Worm (Caenorhabditis elegans) whole organism, early embryonic: ENCODE data around the gene kcc-1.

Experiments
- F13C5.2 ChIP-seq: sonication (generic microtip); optimal IDR thresholded peaks from 2 replicates; lab custom pipeline; 2017; ENCODE audit warnings: mild to moderate bottlenecking, missing genetic modification characterization, inconsistent platforms, missing compliant biosample characterization
- ama-1 ChIP-seq: fragments of 150-350 bp; optimal IDR thresholded peaks from 2 replicates; lab custom pipeline; 2014
- ceh-36 ChIP-seq: sonication (generic microtip); optimal IDR thresholded peaks from 2 replicates; lab custom pipeline; 2016; ENCODE audit warnings: missing genetic modification characterization, inconsistent platforms, missing compliant biosample characterization
- ets-7 ChIP-seq: sonication (generic microtip); optimal IDR thresholded peaks from 2 replicates; lab custom pipeline; 2016; ENCODE audit warnings: missing genotype, missing genetic modification characterization, missing compliant biosample characterization
- sea-1 ChIP-seq: fragments of 200-800 bp; sonication (Bioruptor generic); conservative IDR thresholded peaks from 2 replicates; pipeline ENCODE4 v1.3.6; 2022; ENCODE audit warnings: missing genetic modification characterization, missing compliant biosample characterization
- tbx-11 ChIP-seq: fragments of 200-800 bp; sonication (Bioruptor generic); IDR thresholded peaks from 2 replicates; pipeline ENCODE4 v1.3.6; 2022; ENCODE audit warnings: missing genetic modification characterization, missing compliant biosample characterization

- no peak for TF ChIP-seq tbx-11 (GFP tag; lab: Robert Waterston, UW)
- no peak for TF ChIP-seq sea-1 (GFP tag; lab: Robert Waterston, UW)
- no peak for TF ChIP-seq ets-7 (tag; lab: Kevin White, UChicago)
- TF ChIP-seq ceh-36 = no peak
- TF ChIP-seq ama-1 (lab: Kevin White, UChicago) = no peak
- TF ChIP-seq F13C5.2 (tag; lab: Kevin White, UChicago) = no peak
These were observed at the start of gene kcc-1 for ce11 chrIV:7205969-7206368.
